Fruit fly (Drosophila melanogaster): ENCODE data around the gene ball.

DNA sequence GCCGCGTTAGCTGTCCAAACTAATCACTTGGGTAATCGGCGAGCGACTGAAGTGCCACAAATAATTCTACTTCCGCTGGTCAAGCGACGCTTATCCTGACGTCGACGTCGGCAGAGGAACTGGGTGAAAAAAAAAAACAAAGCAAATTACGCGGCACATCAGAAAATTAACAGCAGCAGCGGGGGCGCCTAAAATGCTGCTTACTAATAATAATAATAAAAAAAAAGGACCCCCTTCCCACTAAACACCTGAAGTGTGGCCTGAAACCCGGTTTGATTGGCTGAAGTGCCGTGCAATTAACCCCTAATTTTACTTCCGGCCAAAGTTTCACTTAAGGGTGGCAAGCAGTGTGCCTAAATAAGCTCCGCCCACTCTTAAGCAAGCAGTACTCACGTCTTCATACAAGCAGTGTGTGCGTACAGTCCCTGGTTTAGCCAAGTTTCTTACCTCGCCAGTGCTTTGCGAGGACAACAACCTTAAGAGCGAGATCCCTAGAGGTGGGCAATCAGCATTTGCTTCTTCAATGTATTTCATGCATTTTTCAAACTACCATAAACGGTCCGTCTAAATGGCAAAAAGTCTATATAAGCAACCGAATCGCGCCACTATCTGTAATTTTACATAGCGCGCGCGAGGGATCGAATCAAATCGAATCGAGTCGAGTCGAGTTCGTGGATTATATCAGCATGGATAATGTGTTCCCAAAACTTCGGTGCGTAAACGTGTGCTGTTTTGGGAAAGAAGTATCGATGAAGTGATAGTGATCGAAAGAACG, 14.7 kb upstream of the ball start, which contains the start of the genes ro and T48:
- TF ChIP-seq psq (optimal IDR thresholded peaks at IDR 0.05) (no peak), pan (optimal IDR thresholded peaks at IDR 0.05) (no peak), EcR (GFP tag; optimal IDR thresholded peaks at IDR 0.05) (no peak), usp (GFP tag; optimal IDR thresholded peaks at IDR 0.05) (no peak), CG8478 (optimal IDR thresholded peaks at IDR 0.05) (no peak), Dll (optimal IDR thresholded peaks at IDR 0.05) (no peak)

Measured in whole organism.